Worm (Caenorhabditis elegans) whole organism, late embryonic: ENCODE results near the gene srbc-68.

Experiments used
- F13H6.1 ChIP-seq: sonication (generic microtip); optimal IDR thresholded peaks from 2 replicates; lab custom pipeline; 2016; ENCODE audit warnings: missing genetic modification characterization, missing compliant biosample characterization
- K02D7.2 ChIP-seq: sonication (generic microtip); optimal IDR thresholded peaks from 2 replicates; lab custom pipeline; 2017; ENCODE audit warnings: mild to moderate bottlenecking, missing genetic modification characterization, missing compliant biosample characterization
- K09A11.1 ChIP-seq: sonication (generic microtip); optimal IDR thresholded peaks from 2 replicates; lab custom pipeline; 2017; ENCODE audit warnings: antibody characterized with exemption, mild to moderate bottlenecking, missing genetic modification characterization, missing compliant biosample characterization; ENCODE audit not compliant: insufficient read depth
- Y22D7AL.16 ChIP-seq: sonication (generic microtip); optimal IDR thresholded peaks from 2 replicates; lab custom pipeline; 2016; ENCODE audit warnings: missing genetic modification characterization, missing compliant biosample characterization
- ahr-1 ChIP-seq: sonication (generic microtip); optimal IDR thresholded peaks from 2 replicates; lab custom pipeline; 2016; ENCODE audit warnings: missing genetic modification characterization, missing compliant biosample characterization
- ceh-14 ChIP-seq: sonication (generic microtip); optimal IDR thresholded peaks from 2 replicates; lab custom pipeline; 2016; ENCODE audit warnings: missing genotype, missing genetic modification characterization, missing compliant biosample characterization
- ceh-18 ChIP-seq: sonication (generic microtip); optimal IDR thresholded peaks from 2 replicates; lab custom pipeline; 2016; ENCODE audit warnings: missing genetic modification characterization, missing compliant biosample characterization
- ceh-24 ChIP-seq: sonication (generic microtip); optimal IDR thresholded peaks from 2 replicates; lab custom pipeline; 2016; ENCODE audit warnings: mild to moderate bottlenecking, missing genetic modification characterization, missing compliant biosample characterization
- ceh-30 ChIP-seq: fragments of 150-350 bp; optimal IDR thresholded peaks from 2 replicates; lab custom pipeline; 2014; ENCODE audit warnings: missing biosample characterization, missing genetic modification characterization
- ceh-31 ChIP-seq: sonication (generic microtip); optimal IDR thresholded peaks from 2 replicates; lab custom pipeline; 2016; ENCODE audit warnings: missing genetic modification characterization, missing compliant biosample characterization
- ceh-34 ChIP-seq: sonication (generic microtip); optimal IDR thresholded peaks from 2 replicates; lab custom pipeline; 2016; ENCODE audit warnings: mild to moderate bottlenecking, missing genetic modification characterization, missing compliant biosample characterization
- ceh-45 ChIP-seq: fragments of 200-800 bp; sonication (Bioruptor generic); IDR thresholded peaks from 2 replicates; pipeline ENCODE4 v1.3.6; 2022; ENCODE audit warnings: missing genetic modification reagents, missing genetic modification characterization, missing compliant biosample characterization
- ceh-48 ChIP-seq: sonication (generic microtip); optimal IDR thresholded peaks from 2 replicates; lab custom pipeline; 2016; ENCODE audit warnings: missing genetic modification characterization, inconsistent platforms, missing compliant biosample characterization
- ceh-6 ChIP-seq: fragments of 200-800 bp; sonication (Bioruptor generic); optimal IDR thresholded peaks from 2 replicates; lab custom pipeline; 2018; ENCODE audit warnings: mild to moderate bottlenecking, missing genetic modification characterization, missing compliant biosample characterization
- ceh-9 ChIP-seq: sonication (generic microtip); optimal IDR thresholded peaks from 2 replicates; lab custom pipeline; 2016; ENCODE audit warnings: mild to moderate bottlenecking, missing genetic modification characterization, inconsistent platforms, missing compliant biosample characterization
- dmd-4 ChIP-seq: sonication (generic microtip); optimal IDR thresholded peaks from 2 replicates; lab custom pipeline; 2016; ENCODE audit warnings: borderline replicate concordance, missing genetic modification characterization, missing compliant biosample characterization
- elt-2 ChIP-seq: sonication (generic microtip); optimal IDR thresholded peaks from 2 replicates; lab custom pipeline; 2016; ENCODE audit warnings: missing genetic modification reagents, missing genetic modification characterization, missing compliant biosample characterization
- elt-4 ChIP-seq: sonication (generic microtip); optimal IDR thresholded peaks from 2 replicates; lab custom pipeline; 2016; ENCODE audit warnings: missing genetic modification characterization, missing compliant biosample characterization
- ets-4 ChIP-seq: sonication (generic microtip); optimal IDR thresholded peaks from 2 replicates; lab custom pipeline; 2016; ENCODE audit warnings: missing genetic modification characterization, missing compliant biosample characterization
- eyg-1 ChIP-seq: sonication (generic microtip); optimal IDR thresholded peaks from 2 replicates; lab custom pipeline; 2016; ENCODE audit warnings: missing genotype, missing genetic modification characterization, missing compliant biosample characterization
- fax-1 ChIP-seq: sonication (generic microtip); optimal IDR thresholded peaks from 2 replicates; lab custom pipeline; 2016; ENCODE audit warnings: missing genotype, missing genetic modification characterization, missing compliant biosample characterization
- fkh-10 ChIP-seq: fragments of 150-350 bp; optimal IDR thresholded peaks from 2 replicates; lab custom pipeline; 2014; ENCODE audit warnings: missing biosample characterization, missing genetic modification reagents, missing genetic modification characterization
- fkh-6 ChIP-seq: sonication (generic microtip); optimal IDR thresholded peaks from 2 replicates; lab custom pipeline; 2016; ENCODE audit warnings: missing genetic modification characterization, missing compliant biosample characterization
- gmeb-2 ChIP-seq: sonication (generic microtip); optimal IDR thresholded peaks from 2 replicates; lab custom pipeline; 2016; ENCODE audit warnings: missing genetic modification characterization, inconsistent platforms, missing compliant biosample characterization
- hlh-15 ChIP-seq: sonication (generic microtip); optimal IDR thresholded peaks from 2 replicates; lab custom pipeline; 2016; ENCODE audit warnings: missing genetic modification characterization, missing compliant biosample characterization
- hlh-6 ChIP-seq: sonication (generic microtip); optimal IDR thresholded peaks from 2 replicates; lab custom pipeline; 2016; ENCODE audit warnings: missing genotype, missing genetic modification characterization, missing compliant biosample characterization
- hlh-8 ChIP-seq: sonication (generic microtip); optimal IDR thresholded peaks from 2 replicates; lab custom pipeline; 2016; ENCODE audit warnings: missing genotype, missing genetic modification characterization, missing compliant biosample characterization
- lim-6 ChIP-seq: sonication (generic microtip); optimal IDR thresholded peaks from 2 replicates; lab custom pipeline; 2016; ENCODE audit warnings: missing genetic modification characterization, missing compliant biosample characterization
- lin-11 ChIP-seq: fragments of 200-800 bp; sonication (Bioruptor generic); optimal IDR thresholded peaks from 2 replicates; lab custom pipeline; 2018; ENCODE audit warnings: mild to moderate bottlenecking, missing genetic modification characterization, missing compliant biosample characterization
- mec-3 ChIP-seq: sonication (generic microtip); optimal IDR thresholded peaks from 2 replicates; lab custom pipeline; 2016; ENCODE audit warnings: borderline replicate concordance, missing genetic modification characterization, missing compliant biosample characterization
- nfya-1 ChIP-seq: sonication (generic microtip); optimal IDR thresholded peaks from 2 replicates; lab custom pipeline; 2017; ENCODE audit warnings: missing genetic modification characterization, mild to moderate bottlenecking, missing compliant biosample characterization, antibody characterized with exemption, moderate library complexity
- nhr-232 ChIP-seq: sonication (generic microtip); optimal IDR thresholded peaks from 2 replicates; lab custom pipeline; 2016; ENCODE audit warnings: missing genetic modification characterization, missing compliant biosample characterization
- npax-4 ChIP-seq: sonication (generic microtip); optimal IDR thresholded peaks from 2 replicates; lab custom pipeline; 2016; ENCODE audit warnings: missing genetic modification characterization, missing compliant biosample characterization
- pag-3 ChIP-seq: sonication (generic microtip); optimal IDR thresholded peaks from 2 replicates; lab custom pipeline; 2016; ENCODE audit warnings: missing compliant biosample characterization, missing genetic modification characterization, borderline replicate concordance
- pax-1 ChIP-seq: fragments of 150-350 bp; optimal IDR thresholded peaks from 2 replicates; lab custom pipeline; 2014; ENCODE audit warnings: missing biosample characterization, missing genetic modification characterization
- pha-2 ChIP-seq: sonication (generic microtip); optimal IDR thresholded peaks from 2 replicates; lab custom pipeline; 2017; ENCODE audit warnings: mild to moderate bottlenecking, missing genetic modification characterization, missing compliant biosample characterization
- pros-1 ChIP-seq: fragments of 150-350 bp; optimal IDR thresholded peaks from 2 replicates; lab custom pipeline; 2014; ENCODE audit warnings: missing biosample characterization, missing genetic modification reagents, missing genetic modification characterization
- sox-2 ChIP-seq: fragments of 200-800 bp; sonication (Bioruptor generic); IDR thresholded peaks from 2 replicates; pipeline ENCODE4 v1.3.6; 2022; ENCODE audit warnings: missing genetic modification reagents, missing genetic modification characterization, missing compliant biosample characterization
- sox-4 ChIP-seq: sonication (generic microtip); optimal IDR thresholded peaks from 2 replicates; lab custom pipeline; 2017; ENCODE audit warnings: mild to moderate bottlenecking, missing genetic modification characterization, inconsistent platforms, missing compliant biosample characterization
- tbx-2 ChIP-seq: sonication (generic microtip); optimal IDR thresholded peaks from 2 replicates; lab custom pipeline; 2016; ENCODE audit warnings: missing genetic modification characterization, missing compliant biosample characterization
- ttx-3 ChIP-seq: sonication (generic microtip); optimal IDR thresholded peaks from 2 replicates; lab custom pipeline; 2016; ENCODE audit warnings: missing genetic modification reagents, missing genetic modification characterization, missing compliant biosample characterization
- unc-42 ChIP-seq: sonication (generic microtip); optimal IDR thresholded peaks from 2 replicates; lab custom pipeline; 2016; ENCODE audit warnings: missing genotype, missing genetic modification characterization, missing compliant biosample characterization
- unc-55 ChIP-seq: sonication (generic microtip); optimal IDR thresholded peaks from 2 replicates; lab custom pipeline; 2017; ENCODE audit warnings: missing biosample characterization, missing genetic modification reagents, missing genetic modification characterization
- unc-86 ChIP-seq: sonication (generic microtip); optimal IDR thresholded peaks from 2 replicates; lab custom pipeline; 2016; ENCODE audit warnings: missing genetic modification characterization, missing compliant biosample characterization

The srbc-68 gene

ce11 chrV:3549553-3549952, 3.1 kb upstream of the srbc-68 start, which contains the start of gene sri-21:
Gene sri-21, plus strand, starts transcription at chrV:3549853.
- TF ChIP-seq ceh-30 (tag; lab: Kevin White, UChicago) = no peak
- TF ChIP-seq hlh-15 (tag; lab: Kevin White, UChicago) = no peak
- no peak for TF ChIP-seq sox-2 (GFP tag; lab: Robert Waterston, UW)
- no peak for TF ChIP-seq ceh-9 (tag; lab: Kevin White, UChicago)
- TF ChIP-seq ets-4 = no peak
- no peak for TF ChIP-seq pax-1 (tag; lab: Kevin White, UChicago)
- TF ChIP-seq eyg-1 (tag; lab: Kevin White, UChicago) = no peak
- TF ChIP-seq ceh-24 (tag; lab: Kevin White, UChicago) = no peak
- no peak for TF ChIP-seq elt-4 (tag; lab: Kevin White, UChicago)
- TF ChIP-seq F13H6.1 = no peak
- no peak for TF ChIP-seq ceh-34 (tag; lab: Kevin White, UChicago)
- TF ChIP-seq nfya-1 = no peak
- no peak for TF ChIP-seq ceh-48
- no peak for TF ChIP-seq dmd-4 (tag; lab: Kevin White, UChicago)
- TF ChIP-seq pros-1 (tag; lab: Kevin White, UChicago) = no peak
- no peak for TF ChIP-seq sox-4 (tag; lab: Kevin White, UChicago)
- no peak for TF ChIP-seq unc-55
- TF ChIP-seq elt-2 (tag; lab: Kevin White, UChicago) = no peak

ce11 chrV:3548798-3549197, 2.4 kb upstream of the srbc-68 start, which contains the start of gene srw-130:
Gene srw-130, minus strand, starts transcription at chrV:3548898.
- TF ChIP-seq npax-4 (tag; lab: Kevin White, UChicago) (no peak), ceh-48 (no peak), fkh-6 (tag; lab: Kevin White, UChicago) (no peak), K02D7.2 (tag; lab: Kevin White, UChicago) (no peak), lim-6 (tag; lab: Kevin White, UChicago) (no peak)
- TF ChIP-seq, all 69 proteins: peak for 0

- no peak for TF ChIP-seq unc-42 (tag; lab: Kevin White, UChicago)
- TF ChIP-seq F13H6.1 = no peak
- TF ChIP-seq gmeb-2 (tag; lab: Kevin White, UChicago) = no peak
- TF ChIP-seq fkh-10 (GFP tag; lab: Kevin White, UChicago) = no peak
- no peak for TF ChIP-seq ahr-1
- TF ChIP-seq hlh-8 (tag; lab: Kevin White, UChicago) = no peak
- no peak for TF ChIP-seq ceh-24 (tag; lab: Kevin White, UChicago)
- no peak for TF ChIP-seq ceh-6 (GFP tag; lab: Kevin White, UChicago)
- TF ChIP-seq sox-4 (tag; lab: Kevin White, UChicago) = no peak
- no peak for TF ChIP-seq pag-3 (tag; lab: Kevin White, UChicago)
- TF ChIP-seq lim-6 (tag; lab: Kevin White, UChicago) = no peak
- TF ChIP-seq lin-11 = no peak
- TF ChIP-seq unc-86 = no peak
- TF ChIP-seq nhr-232 (tag; lab: Kevin White, UChicago) = no peak
- TF ChIP-seq ceh-14 (tag; lab: Kevin White, UChicago) = no peak
- no peak for TF ChIP-seq Y22D7AL.16 (tag; lab: Kevin White, UChicago)
- TF ChIP-seq pros-1 (tag; lab: Kevin White, UChicago) = no peak
- TF ChIP-seq ceh-31 = no peak
- TF ChIP-seq mec-3 (tag; lab: Kevin White, UChicago) = no peak
- no peak for TF ChIP-seq pha-2 (tag; lab: Kevin White, UChicago)
Observed at ce11 chrV:3543344-3543743, 3.1 kb downstream of the srbc-68 start, which contains the start of gene nhr-222. Gene nhr-222, minus strand, starts transcription at chrV:3543444.

- no peak for TF ChIP-seq hlh-6 (tag; lab: Kevin White, UChicago)
- TF ChIP-seq fax-1 (tag; lab: Kevin White, UChicago) = no peak
- TF ChIP-seq ceh-18 (tag; lab: Kevin White, UChicago) = no peak
- no peak for TF ChIP-seq pros-1 (tag; lab: Kevin White, UChicago)
- no peak for TF ChIP-seq ttx-3 (tag; lab: Kevin White, UChicago)
- no peak for TF ChIP-seq K02D7.2 (tag; lab: Kevin White, UChicago)
- TF ChIP-seq Y22D7AL.16 (tag; lab: Kevin White, UChicago) = no peak
- TF ChIP-seq ceh-9 (tag; lab: Kevin White, UChicago) = no peak
- TF ChIP-seq pha-2 (tag; lab: Kevin White, UChicago) = no peak
- no peak for TF ChIP-seq ceh-34 (tag; lab: Kevin White, UChicago)
- no peak for TF ChIP-seq ahr-1
- no peak for TF ChIP-seq tbx-2
- no peak for TF ChIP-seq ceh-24 (tag; lab: Kevin White, UChicago)
- TF ChIP-seq K09A11.1 (tag; lab: Kevin White, UChicago) = no peak
- TF ChIP-seq ceh-45 (GFP tag; lab: Robert Waterston, UW) = no peak
- TF ChIP-seq, all 69 proteins: peak for 0
Observed at ce11 chrV:3541117-3541516, 5.3 kb downstream of the srbc-68 start, which contains the start of gene srbc-67. Gene srbc-67, minus strand, starts transcription at chrV:3541217.
